Fruit fly (Drosophila melanogaster) whole organism, pupa: ENCODE data around the gene Atac1.

Experiments used
- CG10348 ChIP-seq: fragments of 200-800 bp; sonication (Bioruptor generic); IDR thresholded peaks from 2 replicates; pipeline ENCODE4 v1.3.6; 2022; ENCODE audit warnings: missing biosample characterization, missing genetic modification characterization
- CG12605 ChIP-seq: fragments of 200-800 bp; sonication (Bioruptor generic); IDR thresholded peaks from 2 replicates; pipeline ENCODE4 v1.3.6; 2022; ENCODE audit warnings: missing biosample characterization, missing genetic modification characterization
- CG13204 ChIP-seq: fragments of 200-800 bp; sonication (Bioruptor generic); optimal IDR thresholded peaks from 2 replicates; lab custom pipeline; 2018; ENCODE audit warnings: missing biosample characterization, mild to moderate bottlenecking, missing genetic modification characterization, moderate library complexity
- CG15710 ChIP-seq: fragments of 200-800 bp; sonication (Bioruptor generic); optimal IDR thresholded peaks from 2 replicates; lab custom pipeline; 2018; ENCODE audit warnings: missing biosample characterization, mild to moderate bottlenecking, missing genetic modification characterization, moderate library complexity
- CG17806 ChIP-seq: fragments of 200-800 bp; sonication (Bioruptor generic); optimal IDR thresholded peaks from 2 replicates; lab custom pipeline; 2018; ENCODE audit warnings: missing biosample characterization, mild to moderate bottlenecking, missing genetic modification characterization, moderate library complexity
- CG32121 ChIP-seq: fragments of 200-800 bp; sonication (Bioruptor generic); IDR thresholded peaks from 2 replicates; pipeline ENCODE4 v1.3.6; 2022; ENCODE audit warnings: missing biosample characterization, missing genetic modification characterization
- CG34367 ChIP-seq: fragments of 200-800 bp; sonication (Bioruptor generic); optimal IDR thresholded peaks from 2 replicates; lab custom pipeline; 2018; ENCODE audit warnings: missing biosample characterization, mild to moderate bottlenecking, missing genetic modification characterization
- CG4496 ChIP-seq: fragments of 200-800 bp; sonication (Bioruptor generic); IDR thresholded peaks from 3 replicates; pipeline ENCODE4 v1.3.6; 2022; ENCODE audit warnings: missing biosample characterization, missing genetic modification characterization
- CG8159 ChIP-seq: fragments of 200-800 bp; sonication (Bioruptor generic); optimal IDR thresholded peaks from 3 replicates; lab custom pipeline; 2018; ENCODE audit warnings: missing biosample characterization, mild to moderate bottlenecking, missing genetic modification characterization, moderate library complexity
- CG8301 ChIP-seq: fragments of 200-800 bp; sonication (Bioruptor generic); optimal IDR thresholded peaks from 2 replicates; lab custom pipeline; 2018; ENCODE audit warnings: missing biosample characterization, mild to moderate bottlenecking, missing genetic modification characterization
- CG9948 ChIP-seq: fragments of 200-800 bp; sonication (Bioruptor generic); optimal IDR thresholded peaks from 2 replicates; lab custom pipeline; 2018; ENCODE audit warnings: missing biosample characterization, mild to moderate bottlenecking, missing genetic modification characterization, moderate library complexity
- D1 ChIP-seq: fragments of 200-800 bp; sonication (Bioruptor generic); optimal IDR thresholded peaks from 2 replicates; lab custom pipeline; 2018; ENCODE audit warnings: missing biosample characterization, mild to moderate bottlenecking, missing genetic modification characterization, moderate library complexity
- EcR ChIP-seq: fragments of 200-800 bp; sonication (Bioruptor generic); optimal IDR thresholded peaks from 3 replicates; lab custom pipeline; 2019; ENCODE audit warnings: missing biosample characterization, missing genetic modification characterization, mild to moderate bottlenecking, moderate library complexity, missing genetic modification reagents
- Ets98B ChIP-seq: fragments of 200-800 bp; sonication (Bioruptor generic); IDR thresholded peaks from 2 replicates; pipeline ENCODE4 v1.3.6; 2022; ENCODE audit warnings: missing biosample characterization, missing genetic modification characterization
- Pif1A ChIP-seq: fragments of 200-800 bp; sonication (Bioruptor generic); optimal IDR thresholded peaks from 3 replicates; lab custom pipeline; 2016; ENCODE audit warnings: missing biosample characterization, missing genetic modification characterization
- Pif1B ChIP-seq: fragments of 200-800 bp; sonication (Bioruptor generic); optimal IDR thresholded peaks from 3 replicates; lab custom pipeline; 2016; ENCODE audit warnings: missing biosample characterization, missing genetic modification characterization
- Snoo ChIP-seq: fragments of 200-800 bp; sonication (Bioruptor generic); optimal IDR thresholded peaks from 3 replicates; lab custom pipeline; 2017; ENCODE audit warnings: missing biosample characterization, mild to moderate bottlenecking, missing genetic modification characterization, inconsistent platforms
- fd96Ca ChIP-seq: fragments of 200-800 bp; sonication (Bioruptor generic); IDR thresholded peaks from 3 replicates; pipeline ENCODE4 v1.3.6; 2022; ENCODE audit warnings: missing biosample characterization, missing genetic modification characterization
- gl ChIP-seq: fragments of 200-800 bp; sonication (Bioruptor generic); optimal IDR thresholded peaks from 2 replicates; lab custom pipeline; 2018; ENCODE audit warnings: missing biosample characterization, mild to moderate bottlenecking, missing genetic modification characterization
- rn ChIP-seq: fragments of 200-800 bp; sonication (Bioruptor generic); IDR thresholded peaks from 2 replicates; pipeline ENCODE4 v1.3.6; 2022; ENCODE audit warnings: missing biosample characterization, missing genetic modification characterization

Gene Atac1

dm6 chr2L:6916345-6916744, 43.8 kb downstream of the Atac1 start, which contains the start of gene CG32829:
CG32829 (minus strand) TSS chr2L:6916445.
- TF ChIP-seq CG13204 (GFP tag; lab: Kevin White, UChicago): no peak
- no peak for TF ChIP-seq D1 (tag; lab: Kevin White, UChicago)
- no peak for TF ChIP-seq Pif1A
- TF ChIP-seq Ets98B: no peak
- no peak for TF ChIP-seq gl (tag; lab: Kevin White, UChicago)
- TF ChIP-seq CG10348 (GFP tag; lab: Robert Waterston, UW): no peak
- TF ChIP-seq CG32121: no peak
- no peak for TF ChIP-seq CG8159 (tag; lab: Kevin White, UChicago)
- TF ChIP-seq EcR (GFP tag; lab: Kevin White, UChicago): no peak
- no peak for TF ChIP-seq CG17806 (tag; lab: Kevin White, UChicago)
- TF ChIP-seq Pif1B: no peak
- no peak for TF ChIP-seq CG8301 (tag; lab: Kevin White, UChicago)
- TF ChIP-seq CG15710 (tag; lab: Kevin White, UChicago): no peak
- TF ChIP-seq CG4496 (GFP tag; lab: Robert Waterston, UW): no peak
- TF ChIP-seq Snoo (tag; lab: Kevin White, UChicago): no peak
- no peak for TF ChIP-seq CG9948 (tag; lab: Kevin White, UChicago)
- TF ChIP-seq fd96Ca (GFP tag; lab: Robert Waterston, UW): no peak
- TF ChIP-seq CG12605 (GFP tag; lab: Robert Waterston, UW): no peak
- no peak for TF ChIP-seq CG34367 (tag; lab: Kevin White, UChicago)
- TF ChIP-seq rn (GFP tag; lab: Robert Waterston, UW): no peak

dm6 chr2L:6913964-6914363, 46.2 kb downstream of the Atac1 start, which contains the start of gene Wee1:
Wee1 (minus strand) TSS chr2L:6914138.
- TF ChIP-seq CG32121 (no peak), CG8159 (tag; lab: Kevin White, UChicago) (no peak), Snoo (tag; lab: Kevin White, UChicago) (no peak), EcR (GFP tag; lab: Kevin White, UChicago) (no peak), CG17806 (tag; lab: Kevin White, UChicago) (no peak), D1 (tag; lab: Kevin White, UChicago) (no peak), Pif1B (no peak), Ets98B (no peak), CG10348 (GFP tag; lab: Robert Waterston, UW) (no peak), CG15710 (tag; lab: Kevin White, UChicago) (no peak), CG4496 (GFP tag; lab: Robert Waterston, UW) (no peak)
